Worm (Caenorhabditis elegans) whole organism, young adult: ENCODE data around the gene C25E10.10.

Source experiments
- Y67H2A.10 ChIP-seq: fragments of 200-800 bp; sonication (Bioruptor generic); conservative IDR thresholded peaks from 2 replicates; pipeline ENCODE4 v1.3.6; 2022; ENCODE audit warnings: missing genetic modification reagents, missing genetic modification characterization, missing compliant biosample characterization
- dpff-1 ChIP-seq: sonication (generic microtip); optimal IDR thresholded peaks from 2 replicates; lab custom pipeline; 2017; ENCODE audit warnings: mild to moderate bottlenecking, missing genetic modification characterization, missing compliant biosample characterization
- snpc-3.4 ChIP-seq: sonication (generic microtip); optimal IDR thresholded peaks from 2 replicates; lab custom pipeline; 2017; ENCODE audit warnings: missing genetic modification characterization, mild to moderate bottlenecking, missing compliant biosample characterization, antibody characterized with exemption, moderate library complexity, missing genotype, missing genetic modification reagents

ce11 chrV:9095613-9096317 is 39.6 kb upstream of the C25E10.10 start, which contains the start of gene F21C10.10:
- TF ChIP-seq snpc-3.4 (tag; lab: Kevin White, UChicago) (no peak), Y67H2A.10 (GFP tag; lab: Robert Waterston, UW) (no peak), dpff-1 (tag; lab: Kevin White, UChicago) (no peak)
